Fruit fly (Drosophila melanogaster) whole organism, embryonic: ENCODE results near the gene Jon99Fii.

ENCODE experiments used
- Ada2b ChIP-seq: fragments of 200-800 bp; sonication (Bioruptor generic); IDR thresholded peaks from 2 replicates; pipeline ENCODE4 v1.3.6; 2022; ENCODE audit warnings: missing biosample characterization, missing genetic modification characterization
- Atf6 ChIP-seq: fragments of 200-800 bp; sonication (Bioruptor generic); IDR thresholded peaks from 2 replicates; pipeline ENCODE4 v1.3.6; 2022; ENCODE audit warnings: missing biosample characterization, missing genetic modification characterization
- CG10274 ChIP-seq: fragments of 200-800 bp; sonication (Bioruptor generic); optimal IDR thresholded peaks from 3 replicates; lab custom pipeline; 2017; ENCODE audit warnings: missing biosample characterization, mild to moderate bottlenecking, missing genetic modification characterization
- CG10959 ChIP-seq: fragments of 200-800 bp; sonication (Bioruptor generic); IDR thresholded peaks from 2 replicates; pipeline ENCODE4 v1.3.6; 2022; ENCODE audit warnings: missing biosample characterization, missing genetic modification characterization
- CG11085 ChIP-seq: fragments of 200-800 bp; sonication (Bioruptor generic); IDR thresholded peaks from 2 replicates; pipeline ENCODE4 v1.3.6; 2022; ENCODE audit warnings: missing biosample characterization, missing genetic modification characterization
- CG11456 ChIP-seq: fragments of 200-800 bp; sonication (Bioruptor generic); IDR thresholded peaks from 3 replicates; pipeline ENCODE4 v1.3.6; 2022; ENCODE audit warnings: missing biosample characterization, missing genetic modification characterization
- CG12104 ChIP-seq: fragments of 200-800 bp; sonication (Bioruptor generic); optimal IDR thresholded peaks from 3 replicates; lab custom pipeline; 2016; ENCODE audit warnings: missing biosample characterization, missing genetic modification characterization
- CG12155 ChIP-seq: fragments of 200-800 bp; sonication (Bioruptor generic); optimal IDR thresholded peaks from 3 replicates; lab custom pipeline; 2016; ENCODE audit warnings: missing biosample characterization, missing genetic modification characterization
- CG12391 ChIP-seq: fragments of 200-800 bp; sonication (Bioruptor generic); optimal IDR thresholded peaks from 3 replicates; lab custom pipeline; 2018; ENCODE audit warnings: missing biosample characterization, mild to moderate bottlenecking, missing genetic modification characterization, moderate library complexity
- CG12659 ChIP-seq: fragments of 200-800 bp; sonication (Bioruptor generic); optimal IDR thresholded peaks from 3 replicates; lab custom pipeline; 2017; ENCODE audit warnings: mild to moderate bottlenecking, missing biosample characterization, missing genetic modification reagents, missing genetic modification characterization
- CG13296 ChIP-seq: fragments of 200-800 bp; sonication (Bioruptor generic); optimal IDR thresholded peaks from 3 replicates; lab custom pipeline; 2018; ENCODE audit warnings: missing biosample characterization, mild to moderate bottlenecking, missing genetic modification characterization
- CG15696 ChIP-seq: fragments of 200-800 bp; sonication (Bioruptor generic); optimal IDR thresholded peaks from 2 replicates; lab custom pipeline; 2019; ENCODE audit warnings: missing biosample characterization, mild to moderate bottlenecking, missing genetic modification characterization, moderate library complexity
- CG2120 ChIP-seq: fragments of 200-800 bp; sonication (Bioruptor generic); optimal IDR thresholded peaks from 3 replicates; lab custom pipeline; 2016; ENCODE audit warnings: missing biosample characterization, missing genetic modification characterization
- CG2712 ChIP-seq: fragments of 200-800 bp; optimal IDR thresholded peaks from 3 replicates; lab custom pipeline; 2019; ENCODE audit warnings: missing biosample characterization, mild to moderate bottlenecking, missing genetic modification characterization, moderate library complexity
- CG31224 ChIP-seq: fragments of 200-800 bp; sonication (Bioruptor generic); IDR thresholded peaks from 2 replicates; pipeline ENCODE4 v1.3.6; 2022; ENCODE audit warnings: missing biosample characterization, missing genetic modification characterization
- CG33557 ChIP-seq: fragments of 200-800 bp; sonication (Bioruptor generic); optimal IDR thresholded peaks from 2 replicates; lab custom pipeline; 2019; ENCODE audit warnings: missing biosample characterization, mild to moderate bottlenecking, missing genetic modification characterization, moderate library complexity
- CG3838 ChIP-seq: fragments of 200-800 bp; sonication (Bioruptor generic); optimal IDR thresholded peaks from 3 replicates; lab custom pipeline; 2016; ENCODE audit warnings: missing biosample characterization, missing genetic modification characterization
- CG3847 ChIP-seq: fragments of 200-800 bp; sonication (Bioruptor generic); IDR thresholded peaks from 2 replicates; pipeline ENCODE4 v1.3.6; 2022; ENCODE audit warnings: missing biosample characterization, missing genetic modification characterization
- CG4328 ChIP-seq: fragments of 200-800 bp; sonication (Bioruptor generic); optimal IDR thresholded peaks from 3 replicates; lab custom pipeline; 2017; ENCODE audit warnings: missing biosample characterization, missing genetic modification reagents, missing genetic modification characterization
- CG43689 ChIP-seq: fragments of 200-800 bp; sonication (Bioruptor generic); IDR thresholded peaks from 2 replicates; pipeline ENCODE4 v1.3.6; 2022; ENCODE audit warnings: missing biosample characterization, missing genetic modification characterization
- CG7556 ChIP-seq: fragments of 200-800 bp; sonication (Bioruptor generic); optimal IDR thresholded peaks from 2 replicates; lab custom pipeline; 2017; ENCODE audit warnings: missing biosample characterization, mild to moderate bottlenecking, missing genetic modification characterization
- CG7963 ChIP-seq: fragments of 200-800 bp; sonication (Bioruptor generic); IDR thresholded peaks from 3 replicates; pipeline ENCODE4 v1.3.6; 2022; ENCODE audit warnings: missing biosample characterization, missing genetic modification characterization; ENCODE audit not compliant: partially characterized antibody
- CG8290 ChIP-seq, 3 experiments: fragments of 200-800 bp; sonication (Bioruptor generic); optimal IDR thresholded peaks; 2 replicates each; lab custom pipeline; 2016 to 2019; ENCODE audit warnings: missing biosample characterization in 3 of 3, missing genetic modification characterization in 3 of 3, mild to moderate bottlenecking in 2 of 3, moderate library complexity in 1 of 3
- CG9876 ChIP-seq: fragments of 200-800 bp; sonication (Bioruptor generic); optimal IDR thresholded peaks from 2 replicates; lab custom pipeline; 2016; ENCODE audit warnings: missing biosample characterization, missing genetic modification characterization
- CkIIα-i1 ChIP-seq: fragments of 200-800 bp; sonication (Bioruptor generic); IDR thresholded peaks from 2 replicates; pipeline ENCODE4 v1.3.6; 2022; ENCODE audit warnings: missing biosample characterization, missing genetic modification characterization
- Elba2 ChIP-seq: fragments of 200-800 bp; sonication (Bioruptor generic); optimal IDR thresholded peaks from 3 replicates; lab custom pipeline; 2016; ENCODE audit warnings: missing biosample characterization, missing genetic modification characterization
- Fer2 ChIP-seq: fragments of 200-800 bp; sonication (Bioruptor generic); optimal IDR thresholded peaks from 2 replicates; lab custom pipeline; 2018; ENCODE audit warnings: missing biosample characterization, mild to moderate bottlenecking, missing genetic modification characterization, moderate library complexity
- Gsc ChIP-seq: fragments of 200-800 bp; sonication (Bioruptor generic); IDR thresholded peaks from 2 replicates; pipeline ENCODE4 v1.3.6; 2022; ENCODE audit warnings: missing biosample characterization, missing genetic modification characterization
- HLH3B ChIP-seq: fragments of 200-800 bp; sonication (Bioruptor generic); IDR thresholded peaks from 2 replicates; pipeline ENCODE4 v1.3.6; 2022; ENCODE audit warnings: missing biosample characterization, missing genetic modification characterization
- HLH54F ChIP-seq: fragments of 200-800 bp; sonication (Bioruptor generic); optimal IDR thresholded peaks from 3 replicates; lab custom pipeline; 2016; ENCODE audit warnings: missing biosample characterization, missing genetic modification characterization
- Hmr ChIP-seq: fragments of 200-800 bp; sonication (Bioruptor generic); optimal IDR thresholded peaks from 3 replicates; lab custom pipeline; 2017; ENCODE audit warnings: mild to moderate bottlenecking, missing biosample characterization, missing genetic modification reagents, missing genetic modification characterization
- MBD-R2 ChIP-seq: fragments of 200-800 bp; sonication (Bioruptor generic); IDR thresholded peaks from 2 replicates; pipeline ENCODE4 v1.3.6; 2022; ENCODE audit warnings: missing biosample characterization, missing genetic modification characterization
- Mad ChIP-seq: fragments of 200-800 bp; sonication (Bioruptor generic); optimal IDR thresholded peaks from 2 replicates; lab custom pipeline; 2016; ENCODE audit warnings: missing biosample characterization, missing genetic modification characterization
- PHDP ChIP-seq: fragments of 200-800 bp; sonication (Bioruptor generic); optimal IDR thresholded peaks from 3 replicates; lab custom pipeline; 2018; ENCODE audit warnings: missing biosample characterization, mild to moderate bottlenecking, missing genetic modification characterization, moderate library complexity
- Tbp ChIP-seq: fragments of >200 bp; optimal IDR thresholded peaks from 2 replicates; lab custom pipeline; 2018; ENCODE audit warnings: missing biosample characterization, missing genetic modification characterization
- chm ChIP-seq: fragments of 200-800 bp; sonication (Bioruptor generic); IDR thresholded peaks from 2 replicates; pipeline ENCODE4 v1.3.6; 2022; ENCODE audit warnings: missing biosample characterization, missing genetic modification characterization
- croc ChIP-seq: fragments of 200-800 bp; sonication (Bioruptor generic); conservative IDR thresholded peaks from 3 replicates; pipeline ENCODE4 v1.3.6; 2022; ENCODE audit warnings: missing biosample characterization, missing genetic modification characterization
- da ChIP-seq: fragments of 200-800 bp; sonication (Bioruptor generic); optimal IDR thresholded peaks from 2 replicates; lab custom pipeline; 2016; ENCODE audit warnings: missing biosample characterization, missing genetic modification characterization
- eyg ChIP-seq: fragments of 200-800 bp; sonication (Bioruptor generic); optimal IDR thresholded peaks from 3 replicates; lab custom pipeline; 2016; ENCODE audit warnings: missing biosample characterization, missing genetic modification characterization
- gt ChIP-seq: fragments of 200-800 bp; sonication (Bioruptor generic); IDR thresholded peaks from 2 replicates; pipeline ENCODE4 v1.3.6; 2022; ENCODE audit warnings: missing biosample characterization, missing genetic modification characterization
- h ChIP-seq: fragments of >200 bp; optimal IDR thresholded peaks from 2 replicates; lab custom pipeline; 2017
- klu ChIP-seq: fragments of 200-800 bp; sonication (Bioruptor generic); IDR thresholded peaks from 2 replicates; pipeline ENCODE4 v1.3.6; 2022; ENCODE audit warnings: missing biosample characterization, missing genetic modification characterization
- oc ChIP-seq: fragments of 200-800 bp; sonication (Bioruptor generic); optimal IDR thresholded peaks from 2 replicates; lab custom pipeline; 2018; ENCODE audit warnings: missing biosample characterization, mild to moderate bottlenecking, missing genetic modification characterization, moderate library complexity
- run ChIP-seq: fragments of 200-800 bp; sonication (Bioruptor generic); optimal IDR thresholded peaks from 3 replicates; lab custom pipeline; 2018; ENCODE audit warnings: missing biosample characterization, mild to moderate bottlenecking, missing genetic modification characterization
- slp2 ChIP-seq: fragments of 200-800 bp; sonication (Bioruptor generic); optimal IDR thresholded peaks from 2 replicates; lab custom pipeline; 2016; ENCODE audit warnings: missing biosample characterization, missing genetic modification characterization
- stc ChIP-seq: fragments of 200-800 bp; sonication (Bioruptor generic); IDR thresholded peaks from 2 replicates; pipeline ENCODE4 v1.3.6; 2022; ENCODE audit warnings: missing biosample characterization, missing genetic modification characterization
- stwl ChIP-seq: fragments of 200-800 bp; sonication (Bioruptor generic); optimal IDR thresholded peaks from 3 replicates; lab custom pipeline; 2018; ENCODE audit warnings: missing biosample characterization, mild to moderate bottlenecking, missing genetic modification characterization, moderate library complexity
- tio ChIP-seq: fragments of 200-800 bp; sonication (Bioruptor generic); optimal IDR thresholded peaks from 2 replicates; lab custom pipeline; 2017; ENCODE audit warnings: missing biosample characterization, missing genetic modification characterization, inconsistent platforms
- unc-4 ChIP-seq: fragments of 200-800 bp; sonication (Bioruptor generic); IDR thresholded peaks from 2 replicates; pipeline ENCODE4 v1.3.6; 2022; ENCODE audit warnings: missing biosample characterization, missing genetic modification characterization; ENCODE audit not compliant: partially characterized antibody
- vnd ChIP-seq: fragments of 200-800 bp; sonication (Bioruptor generic); IDR thresholded peaks from 3 replicates; pipeline ENCODE4 v1.3.6; 2022; ENCODE audit warnings: missing biosample characterization, missing genetic modification characterization; ENCODE audit not compliant: partially characterized antibody
- zen2 ChIP-seq: fragments of 200-800 bp; sonication (Bioruptor generic); IDR thresholded peaks from 3 replicates; pipeline ENCODE4 v1.3.6; 2022; ENCODE audit warnings: missing biosample characterization, missing genetic modification characterization; ENCODE audit not compliant: partially characterized antibody

Jon99Fii gene

dm6 chr3R:30461608-30462243 is 26.0 kb downstream of the Jon99Fii start (continued):
- TF ChIP-seq CG12391 (tag; lab: Kevin White, UChicago) (peak; percentile 43), CG7556 (GFP tag; lab: Kevin White, UChicago) (peak; percentile 2), gt (GFP tag; lab: Robert Waterston, UW) (no peak), CG33557 (GFP tag; lab: Kevin White, UChicago) (no peak), CG10959 (GFP tag; lab: Robert Waterston, UW) (no peak), h (lab: Kevin White, UChicago) (no peak), CG8290 (GFP tag; optimal IDR thresholded peaks at IDR 0.05; lab: Kevin White, UChicago) (no peak), CG8290 (tag; optimal IDR thresholded peaks at IDR 0.05; lab: Kevin White, UChicago) (no peak), run (tag; lab: Kevin White, UChicago) (no peak), CG31224 (GFP tag; lab: Robert Waterston, UW) (no peak), slp2 (GFP tag; lab: Kevin White, UChicago) (no peak), oc (tag; lab: Kevin White, UChicago) (no peak), CG2712 (tag; lab: Kevin White, UChicago) (peak; percentile 39), unc-4 (GFP tag; lab: Robert Waterston, UW) (no peak), MBD-R2 (GFP tag; lab: Robert Waterston, UW) (no peak), Hmr (GFP tag; lab: Kevin White, UChicago) (peak; percentile 4), Gsc (no peak), CG43689 (GFP tag; lab: Robert Waterston, UW) (no peak), CG9876 (GFP tag; lab: Kevin White, UChicago) (no peak), HLH54F (GFP tag; lab: Kevin White, UChicago) (no peak), Mad (GFP tag; lab: Kevin White, UChicago) (no peak), vnd (GFP tag; lab: Robert Waterston, UW) (no peak), Atf6 (GFP tag; lab: Robert Waterston, UW) (no peak; the same call in 1 of the 2 replicates), CG13296 (peak; percentile 23), Fer2 (tag; lab: Kevin White, UChicago) (no peak), eyg (GFP tag; lab: Kevin White, UChicago) (no peak), Ada2b (no peak), CG12155 (GFP tag; lab: Kevin White, UChicago) (no peak), CG11456 (GFP tag; lab: Robert Waterston, UW) (no peak), klu (GFP tag; lab: Robert Waterston, UW) (no peak), stc (0 out of 2 replicates have a peak, but pooled peaks have one; percentile 8), stwl (no peak), HLH3B (GFP tag; lab: Robert Waterston, UW) (peak; percentile 41; the same call in 1 of the 2 replicates), da (GFP tag; lab: Kevin White, UChicago) (no peak), chm (GFP tag; lab: Robert Waterston, UW) (no peak), CG15696 (tag; lab: Kevin White, UChicago) (peak; percentile 3), CG3847 (GFP tag; lab: Robert Waterston, UW) (no peak), CG4328 (GFP tag; lab: Kevin White, UChicago) (peak; percentile 6), CG11085 (GFP tag; lab: Robert Waterston, UW) (no peak), croc (no peak), CG2120 (peak; percentile 23), PHDP (tag; lab: Kevin White, UChicago) (peak; percentile 29), CG12659 (peak; percentile 19), CG10274 (no peak), tio (GFP tag; lab: Kevin White, UChicago) (no peak), zen2 (GFP tag; lab: Robert Waterston, UW) (no peak), Tbp (no peak), CG3838 (no peak), CkIIα-i1 (GFP tag; lab: Robert Waterston, UW) (no peak), CG7963 (GFP tag; lab: Robert Waterston, UW) (no peak), CG12104 (no peak), Elba2 (GFP tag; lab: Kevin White, UChicago) (no peak)
